Worm (Caenorhabditis elegans) whole organism, L2 larva: ENCODE results near the gene shk-1.

Source experiments
- C34F6.9 ChIP-seq: fragments of 150-350 bp; optimal IDR thresholded peaks from 2 replicates; lab custom pipeline; 2014; ENCODE audit warnings: missing biosample characterization, missing genetic modification characterization
- ZK546.5 ChIP-seq: sonication (generic microtip); optimal IDR thresholded peaks from 2 replicates; lab custom pipeline; 2017; ENCODE audit warnings: missing biosample characterization, missing genetic modification characterization
- ama-1 ChIP-seq: fragments of 150-350 bp; optimal IDR thresholded peaks from 2 replicates; lab custom pipeline; 2018; ENCODE audit warnings: inconsistent platforms
- ceh-82 ChIP-seq: fragments of 150-350 bp; optimal IDR thresholded peaks from 2 replicates; lab custom pipeline; 2014; ENCODE audit warnings: missing biosample characterization, missing genetic modification characterization
- lin-13 ChIP-seq: fragments of 150-350 bp; optimal IDR thresholded peaks from 2 replicates; lab custom pipeline; 2014; ENCODE audit warnings: missing biosample characterization, missing genetic modification reagents, missing genetic modification characterization
- lsy-2 ChIP-seq, 2 experiments: fragments of 150-350 bp in 1 of 2; sonication (generic microtip) in 1 of 2; optimal IDR thresholded peaks; 2 replicates each; lab custom pipeline; 2014 to 2017; ENCODE audit warnings: missing biosample characterization in 2 of 2, missing genetic modification characterization in 2 of 2
- mbf-1 ChIP-seq: sonication (generic microtip); optimal IDR thresholded peaks from 2 replicates; lab custom pipeline; 2017; ENCODE audit warnings: missing biosample characterization, missing genetic modification characterization
- sma-3 ChIP-seq: sonication (generic microtip); optimal IDR thresholded peaks from 2 replicates; lab custom pipeline; 2016; ENCODE audit warnings: missing genetic modification reagents, missing genetic modification characterization, missing compliant biosample characterization
- snpc-4 ChIP-seq: fragments of 150-350 bp; optimal IDR thresholded peaks from 2 replicates; lab custom pipeline; 2014; ENCODE audit warnings: missing biosample characterization, missing genetic modification characterization
- unc-39 ChIP-seq: fragments of 150-350 bp; optimal IDR thresholded peaks from 2 replicates; lab custom pipeline; 2014; ENCODE audit warnings: missing biosample characterization, missing genetic modification characterization
- unc-62 ChIP-seq: fragments of 150-350 bp; optimal IDR thresholded peaks from 2 replicates; lab custom pipeline; 2014; ENCODE audit warnings: missing biosample characterization, missing genetic modification reagents, missing genetic modification characterization

- TF ChIP-seq lin-13 (GFP tag; lab: Kevin White, UChicago) (no peak), C34F6.9 (no peak), lsy-2 (tag; optimal IDR thresholded peaks at IDR 0.05; lab: Kevin White, UChicago) (no peak), sma-3 (no peak), ZK546.5 (tag; lab: Kevin White, UChicago) (no peak), mbf-1 (no peak), ama-1 (no peak), snpc-4 (tag; lab: Kevin White, UChicago) (no peak), ceh-82 (tag; lab: Kevin White, UChicago) (no peak), unc-62 (no peak), unc-39 (tag; lab: Kevin White, UChicago) (no peak)
Observed at ce11 chrII:9803320-9803719, 45.3 kb downstream of the shk-1 start, which contains the start of gene cyp-13A7.
